Worm (Caenorhabditis elegans): ENCODE data around the gene Y68A4A.10.

The Y68A4A.10 gene

ce11 chrV:17241278-17241661, 39.3 kb downstream of the Y68A4A.10 start:
- TF ChIP-seq ztf-16 (tag; optimal IDR thresholded peaks at IDR 0.05) (no peak), nfya-1 (tag; optimal IDR thresholded peaks at IDR 0.05) (no peak), elt-2 (tag; optimal IDR thresholded peaks at IDR 0.05) (peak; percentile 32), hlh-15 (tag; optimal IDR thresholded peaks at IDR 0.05) (no peak), sox-2 (GFP tag; IDR thresholded peaks at IDR 0.05) (no peak)

ce11 chrV:17242552-17242951, 40.6 kb downstream of the Y68A4A.10 start, which contains the start of gene Y68A4B.3:
Gene Y68A4B.3, minus strand, starts transcription at chrV:17242652.
- TF ChIP-seq zip-5 (tag; optimal IDR thresholded peaks at IDR 0.05) = no peak
- TF ChIP-seq pha-2 (tag; optimal IDR thresholded peaks at IDR 0.05) = no peak
- no peak for TF ChIP-seq hlh-13 (GFP tag; optimal IDR thresholded peaks at IDR 0.05)
- no peak for TF ChIP-seq ceh-14 (tag; optimal IDR thresholded peaks at IDR 0.05)
- TF ChIP-seq eyg-1 (tag; optimal IDR thresholded peaks at IDR 0.05) = no peak
- no peak for TF ChIP-seq sdc-2 (tag; optimal IDR thresholded peaks at IDR 0.05)
- TF ChIP-seq nhr-232 (tag; optimal IDR thresholded peaks at IDR 0.05) = no peak
- TF ChIP-seq Y22D7AL.16 (tag; optimal IDR thresholded peaks at IDR 0.05) = no peak
- TF ChIP-seq pqm-1 (tag; optimal IDR thresholded peaks at IDR 0.05) = no peak
- no peak for TF ChIP-seq ceh-48 (tag; optimal IDR thresholded peaks at IDR 0.05)
- no peak for TF ChIP-seq nfya-1 (tag; optimal IDR thresholded peaks at IDR 0.05)

ce11 chrV:17243016-17243415, 41.1 kb downstream of the Y68A4A.10 start:
- TF ChIP-seq hlh-15 (tag; optimal IDR thresholded peaks at IDR 0.05) = no peak
- TF ChIP-seq elt-2 (tag; optimal IDR thresholded peaks at IDR 0.05) = peak; percentile 37

- no peak for TF ChIP-seq pqm-1 (tag; optimal IDR thresholded peaks at IDR 0.05)
- no peak for TF ChIP-seq C38D4.7 (GFP tag; optimal IDR thresholded peaks at IDR 0.05)
- no peak for TF ChIP-seq ama-1 (optimal IDR thresholded peaks at IDR 0.05)
- TF ChIP-seq nfya-1 (tag; optimal IDR thresholded peaks at IDR 0.05) = no peak
- TF ChIP-seq ttx-3 (tag; optimal IDR thresholded peaks at IDR 0.05) = no peak
- no peak for TF ChIP-seq gmeb-2 (tag; optimal IDR thresholded peaks at IDR 0.05)
- TF ChIP-seq ceh-30 (tag; optimal IDR thresholded peaks at IDR 0.05) = no peak
- no peak for TF ChIP-seq ceh-34 (tag; optimal IDR thresholded peaks at IDR 0.05)
- TF ChIP-seq pha-2 (tag; optimal IDR thresholded peaks at IDR 0.05) = no peak
- TF ChIP-seq hlh-8 (tag; optimal IDR thresholded peaks at IDR 0.05) = no peak
- no peak for TF ChIP-seq dmd-4 (tag; optimal IDR thresholded peaks at IDR 0.05; ENCODE audit: borderline replicate concordance)
Measured at ce11 chrV:17245406-17245805, 43.5 kb downstream of the Y68A4A.10 start, which contains the start of gene clec-242. Gene clec-242, minus strand, starts transcription at chrV:17245506.

ce11 chrV:17248915-17249314, 47.0 kb downstream of the Y68A4A.10 start, which contains the start of gene clec-243:
Gene clec-243, minus strand, starts transcription at chrV:17249015.
- no peak for TF ChIP-seq ceh-45 (GFP tag; IDR thresholded peaks at IDR 0.05)
- TF ChIP-seq sox-2 (GFP tag; IDR thresholded peaks at IDR 0.05) = no peak
- TF ChIP-seq ahr-1 (tag; optimal IDR thresholded peaks at IDR 0.05) = no peak
- TF ChIP-seq npax-4 (tag; optimal IDR thresholded peaks at IDR 0.05) = no peak
- no peak for TF ChIP-seq ceh-18 (tag; optimal IDR thresholded peaks at IDR 0.05)
- TF ChIP-seq ceh-9 (tag; optimal IDR thresholded peaks at IDR 0.05) = no peak

- TF ChIP-seq T23F11.4 (GFP tag; optimal IDR thresholded peaks at IDR 0.05) (no peak), dve-1 (tag; optimal IDR thresholded peaks at IDR 0.05) (no peak), che-1 (tag; optimal IDR thresholded peaks at IDR 0.05) (no peak), ceh-2 (tag; optimal IDR thresholded peaks at IDR 0.05) (no peak), fkh-6 (tag; optimal IDR thresholded peaks at IDR 0.05) (no peak), pha-2 (tag; optimal IDR thresholded peaks at IDR 0.05) (no peak), sdc-2 (tag; optimal IDR thresholded peaks at IDR 0.05) (no peak), ahr-1 (tag; optimal IDR thresholded peaks at IDR 0.05) (no peak), ceh-6 (GFP tag; optimal IDR thresholded peaks at IDR 0.05) (no peak), tbx-7 (tag; optimal IDR thresholded peaks at IDR 0.05) (no peak), ceh-30 (tag; optimal IDR thresholded peaks at IDR 0.05) (no peak), ama-1 (optimal IDR thresholded peaks at IDR 0.05) (no peak), tbx-2 (tag; optimal IDR thresholded peaks at IDR 0.05) (no peak), unc-55 (GFP tag; optimal IDR thresholded peaks at IDR 0.05) (no peak), K02D7.2 (tag; optimal IDR thresholded peaks at IDR 0.05) (no peak), nhr-232 (tag; optimal IDR thresholded peaks at IDR 0.05) (no peak), elt-4 (tag; optimal IDR thresholded peaks at IDR 0.05) (no peak)
Measured at ce11 chrV:17251364-17251961, 49.5 kb downstream of the Y68A4A.10 start, which contains the start of gene Y61B8A.6. Gene Y61B8A.6, plus strand, starts transcription at chrV:17251911.

Measured in whole organism, late embryonic.